Fruit fly (Drosophila melanogaster) whole organism, embryonic: ENCODE data around the gene Mic26-27.

Experiments used
- Atf-2 ChIP-seq: fragments of 200-800 bp; sonication (Bioruptor generic); optimal IDR thresholded peaks from 2 replicates; lab custom pipeline; 2016; ENCODE audit warnings: missing biosample characterization, missing genetic modification characterization
- Bteb2 ChIP-seq: fragments of 200-800 bp; sonication (Bioruptor generic); optimal IDR thresholded peaks from 2 replicates; lab custom pipeline; 2016; ENCODE audit warnings: missing biosample characterization, missing genetic modification characterization
- CG10147 ChIP-seq: fragments of 200-800 bp; sonication (Bioruptor generic); optimal IDR thresholded peaks from 2 replicates; lab custom pipeline; 2019; ENCODE audit warnings: missing biosample characterization, mild to moderate bottlenecking, missing genetic modification characterization, moderate library complexity
- CG10979 ChIP-seq: fragments of 200-800 bp; sonication (Bioruptor generic); optimal IDR thresholded peaks from 2 replicates; lab custom pipeline; 2018; ENCODE audit warnings: missing biosample characterization, mild to moderate bottlenecking, missing genetic modification characterization, moderate library complexity
- CG11247 ChIP-seq: fragments of 200-800 bp; sonication (Bioruptor generic); IDR thresholded peaks from 2 replicates; pipeline ENCODE4 v1.3.6; 2022; ENCODE audit warnings: missing biosample characterization, missing genetic modification characterization
- CG12769 ChIP-seq: fragments of 200-800 bp; sonication (Bioruptor generic); optimal IDR thresholded peaks from 2 replicates; lab custom pipeline; 2019; ENCODE audit warnings: missing biosample characterization, mild to moderate bottlenecking, missing genetic modification characterization, moderate library complexity
- CG14441 ChIP-seq: fragments of 200-800 bp; sonication (Bioruptor generic); IDR thresholded peaks from 2 replicates; pipeline ENCODE4 v1.3.6; 2022; ENCODE audit warnings: missing biosample characterization, missing genetic modification characterization
- CG15073 ChIP-seq: fragments of 200-800 bp; sonication (Bioruptor generic); optimal IDR thresholded peaks from 2 replicates; lab custom pipeline; 2016; ENCODE audit warnings: missing biosample characterization, missing genetic modification characterization
- CG16779 ChIP-seq: fragments of 200-800 bp; sonication (Bioruptor generic); IDR thresholded peaks from 2 replicates; pipeline ENCODE4 v1.3.6; 2022; ENCODE audit warnings: missing biosample characterization, missing genetic modification characterization
- CG16815 ChIP-seq: fragments of 200-800 bp; sonication (Bioruptor generic); optimal IDR thresholded peaks from 3 replicates; lab custom pipeline; 2017; ENCODE audit warnings: missing biosample characterization, mild to moderate bottlenecking, missing genetic modification characterization
- CG16863 ChIP-seq: fragments of 200-800 bp; sonication (Bioruptor generic); optimal IDR thresholded peaks from 3 replicates; lab custom pipeline; 2016; ENCODE audit warnings: missing biosample characterization, missing genetic modification characterization
- CG17829 ChIP-seq: fragments of 200-800 bp; optimal IDR thresholded peaks from 2 replicates; lab custom pipeline; 2019; ENCODE audit warnings: missing biosample characterization, mild to moderate bottlenecking, missing genetic modification characterization, moderate library complexity
- CG30403 ChIP-seq: fragments of 200-800 bp; sonication (Bioruptor generic); optimal IDR thresholded peaks from 3 replicates; lab custom pipeline; 2016; ENCODE audit warnings: missing biosample characterization, missing genetic modification characterization
- CG3163 ChIP-seq: fragments of 200-800 bp; sonication (Bioruptor generic); optimal IDR thresholded peaks from 3 replicates; lab custom pipeline; 2016; ENCODE audit warnings: missing biosample characterization, missing genetic modification characterization
- CG34224 ChIP-seq: fragments of 200-800 bp; sonication (Bioruptor generic); IDR thresholded peaks from 3 replicates; pipeline ENCODE4 v1.3.6; 2022; ENCODE audit warnings: missing biosample characterization, missing genetic modification characterization; ENCODE audit not compliant: partially characterized antibody
- CG34422 ChIP-seq: fragments of 200-800 bp; sonication (Bioruptor generic); IDR thresholded peaks from 3 replicates; pipeline ENCODE4 v1.3.6; 2022; ENCODE audit warnings: missing biosample characterization, missing genetic modification characterization
- CG3726 ChIP-seq: fragments of 200-800 bp; sonication (Bioruptor generic); IDR thresholded peaks from 3 replicates; pipeline ENCODE4, ENCODE4 v1.3.6; 2022; ENCODE audit warnings: missing biosample characterization, missing genetic modification characterization
- CG5953 ChIP-seq: fragments of 200-800 bp; sonication (Bioruptor generic); IDR thresholded peaks from 2 replicates; pipeline ENCODE4 v1.3.6; 2022; ENCODE audit warnings: missing biosample characterization, missing genetic modification characterization
- CG7839 ChIP-seq: fragments of 200-800 bp; sonication (Bioruptor generic); optimal IDR thresholded peaks from 3 replicates; lab custom pipeline; 2018; ENCODE audit warnings: missing biosample characterization, mild to moderate bottlenecking, missing genetic modification characterization, moderate library complexity
- Dfd ChIP-seq, 2 experiments: fragments of >200 bp; optimal IDR thresholded peaks; 2 replicates each; lab custom pipeline; 2017; ENCODE audit warnings: missing biosample characterization in 2 of 2, missing genetic modification characterization in 2 of 2
- E2f1 ChIP-seq: fragments of 200-800 bp; sonication (Bioruptor generic); IDR thresholded peaks from 2 replicates; pipeline ENCODE4 v1.3.6; 2022; ENCODE audit warnings: missing biosample characterization, missing genetic modification characterization
- E2f2 ChIP-seq: fragments of 200-800 bp; sonication (Bioruptor generic); IDR thresholded peaks from 2 replicates; pipeline ENCODE4 v1.3.6; 2022; ENCODE audit warnings: missing biosample characterization, missing genetic modification characterization
- Ets65A ChIP-seq: fragments of 200-800 bp; sonication (Bioruptor generic); peaks from one replicate; lab custom pipeline; 2016; ENCODE audit warnings: missing biosample characterization, missing genetic modification characterization
- Fer1 ChIP-seq: fragments of 200-800 bp; sonication (Bioruptor generic); optimal IDR thresholded peaks from 2 replicates; lab custom pipeline; 2017; ENCODE audit warnings: missing biosample characterization, mild to moderate bottlenecking, missing genetic modification characterization
- Hr78 ChIP-seq, 2 experiments: fragments of 200-800 bp in 1 of 2; fragments of >200 bp in 1 of 2; sonication (Bioruptor generic) in 1 of 2; optimal IDR thresholded peaks; 2 replicates each; lab custom pipeline; 2017 to 2019; ENCODE audit warnings: missing biosample characterization in 2 of 2, missing genetic modification characterization in 2 of 2, mild to moderate bottlenecking in 1 of 2, moderate library complexity in 1 of 2
- Jarid2 ChIP-seq: fragments of 200-800 bp; sonication (Bioruptor generic); optimal IDR thresholded peaks from 3 replicates; lab custom pipeline; 2017; ENCODE audit warnings: mild to moderate bottlenecking, missing biosample characterization, missing genetic modification reagents, missing genetic modification characterization
- MESR4 ChIP-seq: fragments of 200-800 bp; sonication (Bioruptor generic); optimal IDR thresholded peaks from 2 replicates; lab custom pipeline; 2018; ENCODE audit warnings: missing biosample characterization, mild to moderate bottlenecking, missing genetic modification characterization, moderate library complexity
- Mrtf ChIP-seq: fragments of 200-800 bp; sonication (Bioruptor generic); IDR thresholded peaks from 3 replicates; pipeline ENCODE4 v1.3.6; 2022; ENCODE audit warnings: missing biosample characterization, missing genetic modification characterization
- Nf-YB ChIP-seq: fragments of 200-800 bp; sonication (Bioruptor generic); optimal IDR thresholded peaks from 3 replicates; lab custom pipeline; 2019; ENCODE audit warnings: missing biosample characterization, mild to moderate bottlenecking, missing genetic modification characterization, moderate library complexity
- Nf-YC ChIP-seq: fragments of 200-800 bp; optimal IDR thresholded peaks from 3 replicates; lab custom pipeline; 2019; ENCODE audit warnings: missing biosample characterization, mild to moderate bottlenecking, missing genetic modification characterization, moderate library complexity
- Pdp1 ChIP-seq, 2 experiments: fragments of 200-800 bp; sonication (Bioruptor generic); optimal IDR thresholded peaks; 3 replicates each; lab custom pipeline; 2016; ENCODE audit warnings: missing biosample characterization in 2 of 2, missing genetic modification characterization in 2 of 2, mild to moderate bottlenecking in 1 of 2, moderate library complexity in 1 of 2
- Taf1 ChIP-seq: fragments of 200-800 bp; sonication (Bioruptor generic); IDR thresholded peaks from 2 replicates; pipeline ENCODE4 v1.3.6; 2022; ENCODE audit warnings: missing biosample characterization, missing genetic modification characterization
- Trl ChIP-seq, 3 experiments: fragments of >200 bp in 2 of 3; fragments of 200-800 bp in 1 of 3; sonication (Bioruptor generic) in 1 of 3; optimal IDR thresholded peaks; 2 replicates in 1 of 3; 3 replicates in 2 of 3; lab custom pipeline; 2016 to 2017; ENCODE audit warnings: missing biosample characterization in 1 of 3, missing genetic modification characterization in 1 of 3
- al ChIP-seq: fragments of 200-800 bp; sonication (Bioruptor generic); IDR thresholded peaks from 2 replicates; pipeline ENCODE4 v1.3.6; 2022; ENCODE audit warnings: missing biosample characterization, missing genetic modification characterization
- ash1 ChIP-seq: fragments of 200-800 bp; sonication (Bioruptor generic); optimal IDR thresholded peaks from 2 replicates; lab custom pipeline; 2018; ENCODE audit warnings: missing biosample characterization, mild to moderate bottlenecking, missing genetic modification characterization
- cas ChIP-seq: fragments of 200-800 bp; sonication (Bioruptor generic); IDR thresholded peaks from 2 replicates; pipeline ENCODE4 v1.3.6; 2022; ENCODE audit warnings: missing biosample characterization, missing genetic modification characterization
- chif ChIP-seq, 2 experiments: fragments of 200-800 bp; sonication (Bioruptor generic); optimal IDR thresholded peaks; 3 replicates each; lab custom pipeline; 2016; ENCODE audit warnings: missing biosample characterization in 2 of 2, missing genetic modification characterization in 2 of 2
- chinmo ChIP-seq: fragments of 200-800 bp; sonication (Bioruptor generic); IDR thresholded peaks from 4 replicates; pipeline ENCODE4 v1.3.6; 2022; ENCODE audit warnings: missing biosample characterization, missing genetic modification characterization; ENCODE audit not compliant: partially characterized antibody
- fd96Cb ChIP-seq: fragments of 200-800 bp; sonication (Bioruptor generic); optimal IDR thresholded peaks from 2 replicates; lab custom pipeline; 2018; ENCODE audit warnings: missing biosample characterization, mild to moderate bottlenecking, missing genetic modification characterization, moderate library complexity
- ham ChIP-seq: fragments of 200-800 bp; sonication (Bioruptor generic); IDR thresholded peaks from 2 replicates; pipeline ENCODE4 v1.3.6; 2022; ENCODE audit warnings: missing biosample characterization, missing genetic modification characterization
- kni ChIP-seq: fragments of 200-800 bp; sonication (Bioruptor generic); optimal IDR thresholded peaks from 3 replicates; lab custom pipeline; 2017; ENCODE audit warnings: mild to moderate bottlenecking, missing biosample characterization, missing genetic modification reagents, missing genetic modification characterization
- nerfin-1 ChIP-seq: fragments of 200-800 bp; sonication (Bioruptor generic); optimal IDR thresholded peaks from 3 replicates; lab custom pipeline; 2019; ENCODE audit warnings: missing biosample characterization, mild to moderate bottlenecking, missing genetic modification characterization, moderate library complexity
- odd ChIP-seq: fragments of 200-800 bp; sonication (Bioruptor generic); optimal IDR thresholded peaks from 2 replicates; lab custom pipeline; 2017; ENCODE audit warnings: missing biosample characterization, mild to moderate bottlenecking, missing genetic modification characterization
- otp ChIP-seq: fragments of 200-800 bp; sonication (Bioruptor generic); IDR thresholded peaks from 3 replicates; pipeline ENCODE4, ENCODE4 v1.3.6; 2022; ENCODE audit warnings: missing biosample characterization, missing genetic modification characterization
- sens ChIP-seq: fragments of 200-800 bp; sonication (Bioruptor generic); peaks from one replicate; lab custom pipeline; 2016; ENCODE audit warnings: missing biosample characterization, missing genetic modification characterization
- sima ChIP-seq: fragments of 200-800 bp; sonication (Bioruptor generic); optimal IDR thresholded peaks from 2 replicates; lab custom pipeline; 2016; ENCODE audit warnings: missing biosample characterization, missing genetic modification characterization
- tna ChIP-seq: fragments of 200-800 bp; sonication (Bioruptor generic); IDR thresholded peaks from 2 replicates; pipeline ENCODE4 v1.3.6; 2022; ENCODE audit warnings: missing biosample characterization, missing genetic modification characterization; ENCODE audit not compliant: partially characterized antibody
- wor ChIP-seq: fragments of 200-800 bp; sonication (Bioruptor generic); IDR thresholded peaks from 2 replicates; pipeline ENCODE4 v1.3.6; 2022; ENCODE audit warnings: missing biosample characterization, missing genetic modification characterization

The Mic26-27 gene

DNA sequence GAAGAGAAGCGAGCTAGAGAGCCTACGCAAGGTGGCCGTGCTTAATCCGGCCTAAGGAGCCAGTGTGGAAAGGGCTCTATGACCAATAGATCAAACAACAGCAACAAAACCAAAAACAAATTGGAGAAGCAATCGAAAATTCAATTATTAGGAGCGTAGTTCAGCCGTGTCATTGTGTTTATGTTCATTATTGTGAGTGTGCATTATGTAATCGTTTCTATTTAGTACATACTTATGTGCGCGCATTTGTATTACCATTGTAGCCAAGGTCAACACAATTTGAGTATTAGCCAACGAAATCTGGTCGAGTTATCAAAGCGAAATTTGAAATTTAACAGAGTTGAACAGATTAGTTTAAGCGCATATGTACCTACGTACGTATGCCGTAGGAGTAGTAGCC, 2.1 kb upstream of the Mic26-27 start:
- TF ChIP-seq Pdp1 (GFP tag; optimal IDR thresholded peaks at IDR 0.05; lab: Kevin White, UChicago) (peak in 1 of 2 experiments; percentile 90), wor (GFP tag; lab: Robert Waterston, UW) (no peak)

DNA sequence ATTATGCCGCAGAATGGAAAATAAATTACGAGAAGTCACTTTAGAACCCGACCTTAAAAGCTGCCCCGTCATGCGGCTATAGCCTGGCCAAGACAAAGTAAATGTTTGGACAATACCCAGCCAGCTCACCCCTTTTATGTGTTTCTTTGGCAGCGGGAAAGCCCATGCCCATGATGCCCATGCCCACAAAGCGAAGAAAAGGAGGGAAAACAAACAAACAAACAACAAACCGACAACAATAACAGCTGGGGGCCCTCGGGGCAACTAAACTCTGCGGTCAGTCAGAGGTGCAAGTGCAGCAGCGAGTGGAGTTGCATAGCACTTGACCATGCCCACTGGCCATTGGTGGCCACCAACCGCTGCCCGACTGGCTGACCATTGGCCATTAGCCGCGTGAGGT, 11.0 kb downstream of the Mic26-27 start:
- TF ChIP-seq Taf1 (no peak), kni (GFP tag; lab: Kevin White, UChicago) (peak; percentile 64), ham (GFP tag; lab: Robert Waterston, UW) (no peak), nerfin-1 (tag; lab: Kevin White, UChicago) (no peak), odd (GFP tag; lab: Kevin White, UChicago) (no peak), E2f2 (GFP tag; lab: Robert Waterston, UW) (no peak), Ets65A (GFP tag; lab: Kevin White, UChicago) (peak; percentile 22), tna (GFP tag; lab: Robert Waterston, UW) (no peak), Dfd (GFP tag; optimal IDR thresholded peaks at IDR 0.05; lab: Kevin White, UChicago) (no peak), Nf-YC (no peak), E2f1 (GFP tag; lab: Robert Waterston, UW) (no peak), CG16815 (GFP tag; lab: Kevin White, UChicago) (no peak), Fer1 (no peak), Hr78 (GFP tag; optimal IDR thresholded peaks at IDR 0.05; lab: Kevin White, UChicago) (peak in 1 of 2 experiments; percentile 33), CG15073 (GFP tag; lab: Kevin White, UChicago) (no peak), Nf-YB (GFP tag; lab: Kevin White, UChicago) (peak; percentile 20)

DNA sequence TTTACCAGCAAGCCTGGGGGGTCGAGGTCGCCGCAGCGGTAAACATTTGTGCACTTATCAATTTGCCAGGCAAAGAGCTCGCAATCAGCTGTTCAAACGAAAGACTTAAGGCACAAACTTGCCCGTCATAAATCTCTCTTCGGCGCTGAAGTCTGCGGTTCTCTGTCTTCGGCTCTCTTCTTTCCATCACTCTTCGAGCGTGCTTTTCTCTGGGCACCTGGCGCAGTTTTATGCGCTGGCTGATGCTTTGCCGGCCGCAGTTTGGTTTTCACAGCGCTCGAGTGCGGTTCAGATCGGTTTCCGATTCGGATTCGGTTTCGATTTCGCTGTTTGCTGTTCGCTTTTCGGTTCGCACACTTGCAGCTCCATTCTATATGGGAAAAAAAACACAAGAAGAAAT, 18.2 kb downstream of the Mic26-27 start:
- no peak for TF ChIP-seq Mrtf (GFP tag; lab: Robert Waterston, UW)
- 0 out of 2 replicates have a peak, but pooled peaks have one; percentile 41 for TF ChIP-seq CG11247 (GFP tag; lab: Robert Waterston, UW)
- TF ChIP-seq Nf-YC = no peak
- TF ChIP-seq CG30403 (GFP tag; lab: Kevin White, UChicago) = no peak
- TF ChIP-seq CG10979 (tag; lab: Kevin White, UChicago) = no peak
- no peak for TF ChIP-seq CG16863 (GFP tag; lab: Kevin White, UChicago)
- TF ChIP-seq sens = peak; percentile 37
- no peak for TF ChIP-seq otp (GFP tag; lab: Robert Waterston, UW)
- TF ChIP-seq CG16779 = no peak
- no peak for TF ChIP-seq MESR4 (GFP tag; lab: Kevin White, UChicago)
- no peak for TF ChIP-seq E2f2 (GFP tag; lab: Robert Waterston, UW)
- 0 out of 3 replicates have a peak, but pooled peaks have one; percentile 32 for TF ChIP-seq CG34422 (GFP tag; lab: Robert Waterston, UW)
- TF ChIP-seq chinmo = 0 out of 4 replicates have a peak, but pooled peaks have one; percentile 64
- 0 out of 3 replicates have a peak, but pooled peaks have one; percentile 15 for TF ChIP-seq CG34224 (GFP tag; lab: Robert Waterston, UW)
- TF ChIP-seq Jarid2 (GFP tag; lab: Kevin White, UChicago) = peak; percentile 11
- TF ChIP-seq CG12769 (tag; lab: Kevin White, UChicago) = no peak
- TF ChIP-seq Trl (optimal IDR thresholded peaks at IDR 0.05; lab: Kevin White, UChicago) = peak; percentile 19 to 39
- TF ChIP-seq Trl (GFP tag; optimal IDR thresholded peaks at IDR 0.05; lab: Kevin White, UChicago) = no peak
- TF ChIP-seq CG14441 (GFP tag; lab: Robert Waterston, UW) = no peak
- no peak for TF ChIP-seq CG10147 (GFP tag; lab: Kevin White, UChicago)
- TF ChIP-seq CG3163 (GFP tag; lab: Kevin White, UChicago) = peak; percentile 71
- TF ChIP-seq ash1 (GFP tag; lab: Kevin White, UChicago) = no peak
- TF ChIP-seq cas = no peak
- TF ChIP-seq chif (GFP tag; optimal IDR thresholded peaks at IDR 0.05; lab: Kevin White, UChicago) = no peak
- TF ChIP-seq sima (GFP tag; lab: Kevin White, UChicago) = no peak
- TF ChIP-seq CG17829 (tag; lab: Kevin White, UChicago) = no peak
- TF ChIP-seq Bteb2 (GFP tag; lab: Kevin White, UChicago) = no peak
- no peak for TF ChIP-seq al
- no peak for TF ChIP-seq CG5953
- TF ChIP-seq CG7839 (tag; lab: Kevin White, UChicago) = no peak
- no peak for TF ChIP-seq CG3726
- TF ChIP-seq fd96Cb = no peak
- TF ChIP-seq Atf-2 (GFP tag; lab: Kevin White, UChicago) = no peak
